Fruit fly (Drosophila melanogaster): Measurements from ENCODE around the gene Drsl4.
A peak's percentile ranks its signal among the peaks of the same experiment; 100 is the strongest.

- TF ChIP-seq CG10669 (GFP tag; optimal IDR thresholded peaks at IDR 0.05) (peak; percentile 8), Sox102F (GFP tag; optimal IDR thresholded peaks at IDR 0.05) (peak; percentile 70), Hr39 (GFP tag; optimal IDR thresholded peaks at IDR 0.05) (peak; percentile 75), ss (GFP tag; optimal IDR thresholded peaks at IDR 0.05) (peak; percentile 8 to 13), vri (GFP tag; optimal IDR thresholded peaks at IDR 0.05) (peak; percentile 55), Ets21C (GFP tag; optimal IDR thresholded peaks at IDR 0.05) (peak; percentile 62), Eip75B (GFP tag; optimal IDR thresholded peaks at IDR 0.05) (peak; percentile 69), fd85E (GFP tag; optimal IDR thresholded peaks at IDR 0.05) (no peak), CG1621 (tag; optimal IDR thresholded peaks at IDR 0.05) (no peak), salr (GFP tag; optimal IDR thresholded peaks at IDR 0.05) (peak in 1 of 2 experiments; percentile 58), Smox (GFP tag; optimal IDR thresholded peaks at IDR 0.05) (peak; percentile 88), Hr4 (GFP tag; optimal IDR thresholded peaks at IDR 0.05) (peak; percentile 41), CG3919 (GFP tag; optimal IDR thresholded peaks at IDR 0.05) (peak; percentile 70), spab (GFP tag; optimal IDR thresholded peaks at IDR 0.05) (no peak)
These were observed 27.8 kb downstream of the Drsl4 start for dm6 chr3L:3343260-3343659.

Data from whole organism, prepupa.